Fruit fly (Drosophila melanogaster) Kc167 (cell line): ENCODE results near the gene laf.

ENCODE experiments used
- Myc ChIP-seq: fragments of >200 bp; optimal IDR thresholded peaks from 2 replicates; lab custom pipeline; 2017; ENCODE audit warnings: missing external identifiers
- Sin3A ChIP-seq: fragments of >200 bp; optimal IDR thresholded peaks from 2 replicates; lab custom pipeline; 2018; ENCODE audit warnings: missing external identifiers
- ttk ChIP-seq: sonication (Bioruptor generic); optimal IDR thresholded peaks from 2 replicates; lab custom pipeline; 2017; ENCODE audit warnings: missing external identifiers

dm6 chr3R:4901189-4901588 is 22.9 kb upstream of the laf start:
- TF ChIP-seq Myc (lab: Kevin White, UChicago) (no peak), Sin3A (lab: Kevin White, UChicago) (no peak), ttk (lab: Kevin White, UChicago) (no peak)
